Worm (Caenorhabditis elegans): ENCODE measurements around the gene Y12A6A.1.
A peak's percentile ranks its signal among the peaks of the same experiment; 100 is the strongest.

Gene Y12A6A.1

DNA sequence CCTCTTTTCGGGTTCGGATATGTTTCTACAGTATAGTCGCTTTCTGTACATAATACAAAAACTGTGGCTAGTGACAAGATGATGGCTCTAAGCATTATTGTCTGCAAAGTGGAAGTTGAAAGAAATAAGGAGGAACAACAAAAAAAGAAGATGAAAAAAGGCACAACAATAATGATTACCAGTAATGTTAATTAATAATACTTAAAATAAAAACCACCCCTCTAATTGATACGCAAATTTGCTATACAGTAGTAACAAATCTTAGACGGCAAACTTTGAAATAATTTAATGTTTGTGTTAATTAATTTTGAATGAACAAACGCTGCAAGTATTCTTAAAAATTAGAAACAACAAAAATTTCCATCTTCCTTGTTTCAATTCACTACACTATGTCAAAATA lies at the start of gene Y12A6A.1:
TSS of gene Y12A6A.1 (minus strand) at position 101 of the 400 bp plus-strand sequence.
- TF ChIP-seq dmd-4 (tag; optimal IDR thresholded peaks at IDR 0.05; ENCODE audit: borderline replicate concordance) (no peak), gmeb-2 (tag; optimal IDR thresholded peaks at IDR 0.05) (no peak), ets-4 (tag; optimal IDR thresholded peaks at IDR 0.05) (no peak), fkh-10 (GFP tag; optimal IDR thresholded peaks at IDR 0.05) (no peak), unc-3 (GFP tag; conservative IDR thresholded peaks at IDR 0.05) (no peak), unc-3 (tag; optimal IDR thresholded peaks at IDR 0.05) (no peak), hlh-30 (tag; optimal IDR thresholded peaks at IDR 0.05; ENCODE audit: insufficient read depth) (no peak), madf-2 (tag; optimal IDR thresholded peaks at IDR 0.05) (no peak), sdc-2 (tag; optimal IDR thresholded peaks at IDR 0.05) (no peak), odd-2 (tag; optimal IDR thresholded peaks at IDR 0.05) (no peak)

DNA sequence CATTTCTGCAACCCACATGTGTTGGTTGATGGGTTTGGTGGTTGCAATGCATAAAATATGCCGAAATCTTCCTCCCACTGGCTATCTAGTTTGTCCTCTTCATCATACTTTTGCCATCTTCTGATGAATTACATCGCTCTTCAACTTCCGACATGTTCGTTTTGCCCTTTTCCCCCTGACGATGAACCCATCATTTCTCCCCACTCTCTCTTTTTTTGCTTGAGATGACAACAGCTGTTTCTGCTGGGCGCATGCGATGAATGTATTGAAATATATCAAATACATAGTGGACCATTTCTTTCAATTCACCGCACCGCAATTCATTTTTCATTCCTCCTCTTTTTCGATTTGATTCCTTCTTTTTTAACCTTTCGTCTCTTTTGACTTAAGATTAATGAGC lies 49.4 kb upstream of the Y12A6A.1 start:
- peak; percentile 8 for TF ChIP-seq ceh-18 (tag; optimal IDR thresholded peaks at IDR 0.05)
- no peak for TF ChIP-seq eyg-1 (tag; optimal IDR thresholded peaks at IDR 0.05)

DNA sequence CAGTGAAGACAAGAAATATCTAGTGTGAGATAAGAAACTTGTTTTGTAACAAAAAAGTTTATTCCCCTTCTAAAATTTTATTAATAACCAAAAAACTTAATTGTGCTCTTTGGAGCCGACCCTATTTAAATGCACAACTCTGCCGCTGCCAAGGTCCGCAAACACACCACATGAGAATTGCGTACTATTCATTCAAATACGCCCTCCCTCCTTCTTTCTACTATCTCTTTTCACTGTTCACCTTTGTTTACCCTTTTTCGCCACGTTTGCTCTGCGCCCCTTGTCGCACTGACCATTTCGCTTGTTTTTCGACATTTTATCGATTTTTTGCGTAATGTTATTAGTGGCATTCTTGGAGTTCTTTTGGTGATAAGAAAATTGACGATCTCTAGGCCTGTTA lies 48.1 kb upstream of the Y12A6A.1 start:
- TF ChIP-seq nfya-1 (tag; optimal IDR thresholded peaks at IDR 0.05) (peak; percentile 23), hlh-6 (tag; optimal IDR thresholded peaks at IDR 0.05) (no peak), che-1 (tag; optimal IDR thresholded peaks at IDR 0.05) (no peak), ceh-2 (tag; optimal IDR thresholded peaks at IDR 0.05) (no peak), tbx-2 (tag; optimal IDR thresholded peaks at IDR 0.05) (peak; percentile 68), Y22D7AL.16 (tag; optimal IDR thresholded peaks at IDR 0.05) (no peak), ceh-45 (GFP tag; IDR thresholded peaks at IDR 0.05) (no peak), ceh-24 (tag; optimal IDR thresholded peaks at IDR 0.05) (no peak), fkh-10 (GFP tag; optimal IDR thresholded peaks at IDR 0.05) (no peak), rnt-1 (tag; optimal IDR thresholded peaks at IDR 0.05) (no peak), ceh-31 (tag; optimal IDR thresholded peaks at IDR 0.05) (peak; percentile 30), pqm-1 (tag; optimal IDR thresholded peaks at IDR 0.05) (no peak), zip-5 (tag; optimal IDR thresholded peaks at IDR 0.05) (no peak), ceh-30 (tag; optimal IDR thresholded peaks at IDR 0.05) (no peak), ceh-22 (tag; optimal IDR thresholded peaks at IDR 0.05) (no peak), ceh-6 (GFP tag; optimal IDR thresholded peaks at IDR 0.05) (no peak), pax-1 (tag; optimal IDR thresholded peaks at IDR 0.05) (peak; percentile 56), elt-2 (tag; optimal IDR thresholded peaks at IDR 0.05) (peak; percentile 38), sox-2 (GFP tag; IDR thresholded peaks at IDR 0.05) (peak; percentile 45; the same call in 1 of the 2 replicates), sdc-2 (tag; optimal IDR thresholded peaks at IDR 0.05) (peak; percentile 72), ceh-34 (tag; optimal IDR thresholded peaks at IDR 0.05) (peak; percentile 11), syd-9 (tag; optimal IDR thresholded peaks at IDR 0.05) (no peak), fax-1 (tag; optimal IDR thresholded peaks at IDR 0.05) (no peak)

DNA sequence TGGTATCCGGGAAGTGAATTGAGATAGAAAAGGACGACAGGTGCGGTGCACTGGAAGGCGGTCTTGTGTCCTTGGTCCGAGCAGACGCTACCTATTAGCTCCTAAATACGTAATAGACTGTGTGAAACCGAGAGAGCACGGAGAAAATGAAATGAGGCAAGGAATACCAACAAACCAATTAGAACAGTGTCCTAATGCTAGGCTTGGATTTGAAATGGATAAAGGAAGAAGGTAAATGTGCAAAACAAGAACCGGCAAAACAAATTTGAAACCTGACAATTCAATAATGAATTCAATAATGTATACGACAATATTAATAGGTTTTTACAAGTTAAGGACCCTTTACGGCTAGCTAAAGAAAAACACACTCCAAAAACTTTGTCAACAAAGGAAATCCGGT lies 47.2 kb upstream of the Y12A6A.1 start, which contains the start of gene C04A11.2:
TSS of gene C04A11.2 (minus strand) at position 101 of the 400 bp plus-strand sequence.
- TF ChIP-seq ceh-31 (tag; optimal IDR thresholded peaks at IDR 0.05) (peak; percentile 21), K02D7.2 (tag; optimal IDR thresholded peaks at IDR 0.05) (no peak)

DNA sequence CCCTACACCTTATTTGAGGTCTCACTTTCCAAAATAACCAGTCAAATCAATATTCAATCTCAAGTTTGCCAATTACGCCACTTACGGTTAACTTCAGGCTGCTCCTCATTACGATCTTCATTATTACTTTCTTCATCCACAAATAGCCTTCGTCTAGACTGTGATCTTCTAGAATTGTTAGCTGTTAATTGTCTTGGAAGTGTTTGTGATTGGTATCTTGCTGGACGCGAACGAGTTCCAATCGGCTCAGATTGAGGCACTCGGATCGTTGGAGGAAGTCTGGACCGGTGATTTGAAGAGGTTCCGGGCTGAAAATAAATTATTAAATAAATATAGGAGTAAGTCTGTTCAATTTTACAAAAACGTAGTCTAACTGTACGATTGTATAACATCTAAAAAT lies 45.3 kb upstream of the Y12A6A.1 start:
- TF ChIP-seq nhr-232 (tag; optimal IDR thresholded peaks at IDR 0.05): no peak
- TF ChIP-seq elt-4 (tag; optimal IDR thresholded peaks at IDR 0.05): no peak
- TF ChIP-seq unc-3 (GFP tag; conservative IDR thresholded peaks at IDR 0.05): no peak
- no peak for TF ChIP-seq unc-3 (tag; optimal IDR thresholded peaks at IDR 0.05)
- no peak for TF ChIP-seq nhr-11 (tag; optimal IDR thresholded peaks at IDR 0.05)
- no peak for TF ChIP-seq ahr-1 (tag; optimal IDR thresholded peaks at IDR 0.05)
- TF ChIP-seq elt-2 (tag; optimal IDR thresholded peaks at IDR 0.05): no peak
- no peak for TF ChIP-seq C08G9.2 (tag; optimal IDR thresholded peaks at IDR 0.05)
- TF ChIP-seq ztf-16 (tag; optimal IDR thresholded peaks at IDR 0.05): no peak
- TF ChIP-seq K02D7.2 (tag; optimal IDR thresholded peaks at IDR 0.05): no peak
- TF ChIP-seq fkh-6 (tag; optimal IDR thresholded peaks at IDR 0.05): no peak
- TF ChIP-seq hlh-13 (GFP tag; optimal IDR thresholded peaks at IDR 0.05): no peak
